Worm (Caenorhabditis elegans): ENCODE data around the gene srb-3.

srb-3 gene

ce11 chrII:5177902-5178301, 11.3 kb upstream of the srb-3 start, which contains the start of gene C27D6.12:
Gene C27D6.12 (minus strand): TSS chrII:5178002.
- no peak for TF ChIP-seq unc-86 (tag; optimal IDR thresholded peaks at IDR 0.05)
- no peak for TF ChIP-seq ceh-18 (tag; optimal IDR thresholded peaks at IDR 0.05)

ce11 chrII:5176934-5177333, 10.3 kb upstream of the srb-3 start:
- no peak for TF ChIP-seq unc-3 (GFP tag; conservative IDR thresholded peaks at IDR 0.05)
- no peak for TF ChIP-seq unc-3 (tag; optimal IDR thresholded peaks at IDR 0.05)
- no peak for TF ChIP-seq nhr-232 (tag; optimal IDR thresholded peaks at IDR 0.05)
- TF ChIP-seq dve-1 (tag; optimal IDR thresholded peaks at IDR 0.05), result no peak
- TF ChIP-seq ceh-34 (tag; optimal IDR thresholded peaks at IDR 0.05), result no peak
- no peak for TF ChIP-seq zip-5 (tag; optimal IDR thresholded peaks at IDR 0.05)
- no peak for TF ChIP-seq ceh-30 (tag; optimal IDR thresholded peaks at IDR 0.05)
- no peak for TF ChIP-seq sox-4 (tag; optimal IDR thresholded peaks at IDR 0.05)
- TF ChIP-seq hlh-13 (GFP tag; optimal IDR thresholded peaks at IDR 0.05), result no peak

ce11 chrII:5174370-5174769, 7.7 kb upstream of the srb-3 start, which contains the start of gene C27D6.3:
Gene C27D6.3 (minus strand): TSS chrII:5174470.
- TF ChIP-seq tbx-7 (tag; optimal IDR thresholded peaks at IDR 0.05), result no peak
- TF ChIP-seq nhr-11 (tag; optimal IDR thresholded peaks at IDR 0.05), result no peak
- no peak for TF ChIP-seq ceh-19 (GFP tag; optimal IDR thresholded peaks at IDR 0.05)
- no peak for TF ChIP-seq T23F11.4 (GFP tag; optimal IDR thresholded peaks at IDR 0.05)
- no peak for TF ChIP-seq pat-9 (tag; optimal IDR thresholded peaks at IDR 0.05)
- TF ChIP-seq ceh-22 (tag; optimal IDR thresholded peaks at IDR 0.05), result no peak
- no peak for TF ChIP-seq ceh-6 (GFP tag; optimal IDR thresholded peaks at IDR 0.05)
- TF ChIP-seq sox-4 (tag; optimal IDR thresholded peaks at IDR 0.05), result no peak
- TF ChIP-seq ceh-31 (tag; optimal IDR thresholded peaks at IDR 0.05), result no peak
- TF ChIP-seq lin-11 (tag; optimal IDR thresholded peaks at IDR 0.05), result no peak
- TF ChIP-seq pag-3 (tag; optimal IDR thresholded peaks at IDR 0.05; ENCODE audit: borderline replicate concordance), result no peak
- TF ChIP-seq ztf-16 (tag; optimal IDR thresholded peaks at IDR 0.05), result no peak
- TF ChIP-seq K09A11.1 (tag; optimal IDR thresholded peaks at IDR 0.05; ENCODE audit: insufficient read depth), result no peak
- TF ChIP-seq C08G9.2 (tag; optimal IDR thresholded peaks at IDR 0.05), result no peak
- TF ChIP-seq pha-2 (tag; optimal IDR thresholded peaks at IDR 0.05), result no peak

- TF ChIP-seq ceh-24 (tag; optimal IDR thresholded peaks at IDR 0.05) (no peak), che-1 (tag; optimal IDR thresholded peaks at IDR 0.05) (no peak), tbx-7 (tag; optimal IDR thresholded peaks at IDR 0.05) (no peak), pat-9 (tag; optimal IDR thresholded peaks at IDR 0.05) (no peak), nhr-11 (tag; optimal IDR thresholded peaks at IDR 0.05) (no peak)
Measured at ce11 chrII:5172451-5172850, 5.8 kb upstream of the srb-3 start, which contains the start of gene C27D6.1. Gene C27D6.1 (plus strand): TSS chrII:5172751.

- no peak for TF ChIP-seq gmeb-2 (tag; optimal IDR thresholded peaks at IDR 0.05)
- no peak for TF ChIP-seq ceh-22 (tag; optimal IDR thresholded peaks at IDR 0.05)
- no peak for TF ChIP-seq pat-9 (tag; optimal IDR thresholded peaks at IDR 0.05)
- no peak for TF ChIP-seq pax-1 (tag; optimal IDR thresholded peaks at IDR 0.05)
- no peak for TF ChIP-seq unc-42 (tag; optimal IDR thresholded peaks at IDR 0.05)
- TF ChIP-seq syd-9 (tag; optimal IDR thresholded peaks at IDR 0.05), result no peak
- no peak for TF ChIP-seq ceh-6 (GFP tag; optimal IDR thresholded peaks at IDR 0.05)
- TF ChIP-seq ttx-3 (tag; optimal IDR thresholded peaks at IDR 0.05), result no peak
- no peak for TF ChIP-seq unc-3 (GFP tag; conservative IDR thresholded peaks at IDR 0.05)
- TF ChIP-seq unc-3 (tag; optimal IDR thresholded peaks at IDR 0.05), result no peak
Measured at ce11 chrII:5171610-5172009, 5.0 kb upstream of the srb-3 start, which contains the start of gene C27D6.15. Gene C27D6.15 (plus strand): TSS chrII:5171910.

ce11 chrII:5170932-5171331, 4.3 kb upstream of the srb-3 start, which contains the start of gene srb-1:
Gene srb-1 (minus strand): TSS chrII:5171032.
- no peak for TF ChIP-seq fkh-10 (GFP tag; optimal IDR thresholded peaks at IDR 0.05)
- TF ChIP-seq odd-2 (tag; optimal IDR thresholded peaks at IDR 0.05), result no peak
- no peak for TF ChIP-seq ets-4 (tag; optimal IDR thresholded peaks at IDR 0.05)
- TF ChIP-seq unc-55 (GFP tag; optimal IDR thresholded peaks at IDR 0.05), result no peak
- TF ChIP-seq hlh-8 (tag; optimal IDR thresholded peaks at IDR 0.05), result no peak
- no peak for TF ChIP-seq ceh-34 (tag; optimal IDR thresholded peaks at IDR 0.05)
- no peak for TF ChIP-seq F13H6.1 (tag; optimal IDR thresholded peaks at IDR 0.05)
- TF ChIP-seq hlh-30 (tag; optimal IDR thresholded peaks at IDR 0.05; ENCODE audit: insufficient read depth), result no peak
- TF ChIP-seq pha-4 (tag; optimal IDR thresholded peaks at IDR 0.05), result no peak
- TF ChIP-seq fax-1 (tag; optimal IDR thresholded peaks at IDR 0.05), result no peak
- TF ChIP-seq ttx-3 (tag; optimal IDR thresholded peaks at IDR 0.05), result no peak
- TF ChIP-seq pha-2 (tag; optimal IDR thresholded peaks at IDR 0.05), result no peak
- TF ChIP-seq hlh-6 (tag; optimal IDR thresholded peaks at IDR 0.05), result no peak
- TF ChIP-seq C08G9.2 (tag; optimal IDR thresholded peaks at IDR 0.05), result no peak
- no peak for TF ChIP-seq nhr-232 (tag; optimal IDR thresholded peaks at IDR 0.05)
- TF ChIP-seq madf-2 (tag; optimal IDR thresholded peaks at IDR 0.05), result no peak
- no peak for TF ChIP-seq ref-2 (tag; optimal IDR thresholded peaks at IDR 0.05)

Measured in whole organism, late embryonic.